Fruit fly (Drosophila melanogaster): ENCODE results near the gene numb.
A peak's percentile ranks its signal among the peaks of the same experiment; 100 is the strongest.

The numb gene

DNA sequence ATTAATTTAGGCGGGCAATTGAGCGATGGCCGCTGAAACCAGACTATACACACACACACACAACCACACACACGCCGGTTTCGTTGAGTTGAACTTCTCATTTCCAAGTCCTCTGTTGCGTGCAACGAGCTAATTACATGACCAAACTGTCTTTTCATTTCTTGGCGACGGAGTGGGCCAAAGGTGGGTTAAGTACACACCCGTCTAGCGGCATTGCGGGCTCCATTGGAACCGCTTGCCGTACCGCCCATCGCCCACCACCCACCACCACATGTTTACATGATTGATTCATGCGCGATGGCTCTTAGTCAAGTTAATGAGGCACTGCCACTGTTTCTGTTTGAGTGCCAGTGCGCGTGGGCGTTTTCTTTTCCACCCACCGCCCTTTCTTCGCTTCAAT lies 73.2 kb downstream of the numb start:
- no peak for TF ChIP-seq sage (GFP tag; optimal IDR thresholded peaks at IDR 0.05)
- no peak for TF ChIP-seq GATAd (GFP tag; optimal IDR thresholded peaks at IDR 0.05)
- TF ChIP-seq Dfd (GFP tag; optimal IDR thresholded peaks at IDR 0.05): no peak
- TF ChIP-seq jim (GFP tag; optimal IDR thresholded peaks at IDR 0.05): no peak
- TF ChIP-seq lola (GFP tag; optimal IDR thresholded peaks at IDR 0.05): no peak
- TF ChIP-seq tai (GFP tag; optimal IDR thresholded peaks at IDR 0.05): no peak
- no peak for TF ChIP-seq usp (GFP tag; optimal IDR thresholded peaks at IDR 0.05)
- TF ChIP-seq Hr83 (GFP tag; optimal IDR thresholded peaks at IDR 0.05; ENCODE audit: poor library complexity, severe bottlenecking): no peak
- no peak for TF ChIP-seq Dif (GFP tag; optimal IDR thresholded peaks at IDR 0.05; ENCODE audit: partially characterized antibody)
- TF ChIP-seq dmrt93B (GFP tag; optimal IDR thresholded peaks at IDR 0.05): no peak
- no peak for TF ChIP-seq h (GFP tag; optimal IDR thresholded peaks at IDR 0.05)

- TF ChIP-seq OdsH (GFP tag; optimal IDR thresholded peaks at IDR 0.05): no peak
- TF ChIP-seq Abd-B (GFP tag; optimal IDR thresholded peaks at IDR 0.05): no peak
- TF ChIP-seq h (GFP tag; optimal IDR thresholded peaks at IDR 0.05): no peak
- TF ChIP-seq usp (GFP tag; optimal IDR thresholded peaks at IDR 0.05): no peak
- TF ChIP-seq dsf (GFP tag; optimal IDR thresholded peaks at IDR 0.05; ENCODE audit: borderline replicate concordance): no peak
- TF ChIP-seq CrebA (GFP tag; optimal IDR thresholded peaks at IDR 0.05; ENCODE audit: borderline replicate concordance): no peak
- TF ChIP-seq CG9705 (GFP tag; optimal IDR thresholded peaks at IDR 0.05): no peak
- no peak for TF ChIP-seq Hr83 (GFP tag; optimal IDR thresholded peaks at IDR 0.05; ENCODE audit: poor library complexity, severe bottlenecking)
- no peak for TF ChIP-seq dmrt93B (GFP tag; optimal IDR thresholded peaks at IDR 0.05)
- no peak for TF ChIP-seq fru (GFP tag; optimal IDR thresholded peaks at IDR 0.05)
- no peak for TF ChIP-seq Jra (GFP tag; optimal IDR thresholded peaks at IDR 0.05)
- TF ChIP-seq jim (GFP tag; optimal IDR thresholded peaks at IDR 0.05): no peak
- no peak for TF ChIP-seq N (GFP tag; optimal IDR thresholded peaks at IDR 0.05)
- no peak for TF ChIP-seq sv (GFP tag; optimal IDR thresholded peaks at IDR 0.05)
These were observed 75.3 kb downstream of the numb start for dm6 chr2L:9512401-9513198.

- TF ChIP-seq Rel (GFP tag; optimal IDR thresholded peaks at IDR 0.05) (no peak), Rel (tag; optimal IDR thresholded peaks at IDR 0.05) (peak; percentile 50), dmrt93B (GFP tag; optimal IDR thresholded peaks at IDR 0.05) (no peak), Dif (GFP tag; optimal IDR thresholded peaks at IDR 0.05; ENCODE audit: partially characterized antibody) (no peak), Sp1 (GFP tag; optimal IDR thresholded peaks at IDR 0.05) (peak; percentile 14), h (GFP tag; optimal IDR thresholded peaks at IDR 0.05) (peak; percentile 9), rgr (GFP tag; optimal IDR thresholded peaks at IDR 0.05) (peak; percentile 8)
These were observed 76.5 kb downstream of the numb start for dm6 chr2L:9513771-9514170.
